Fruit fly (Drosophila melanogaster) whole organism, embryonic: ENCODE data around the gene Srr.

ENCODE experiments used
- Bteb2 ChIP-seq: fragments of 200-800 bp; sonication (Bioruptor generic); optimal IDR thresholded peaks from 2 replicates; lab custom pipeline; 2016; ENCODE audit warnings: missing biosample characterization, missing genetic modification characterization
- CG10267 ChIP-seq: fragments of 200-800 bp; sonication (Bioruptor generic); optimal IDR thresholded peaks from 2 replicates; lab custom pipeline; 2018; ENCODE audit warnings: missing biosample characterization, mild to moderate bottlenecking, missing genetic modification characterization, moderate library complexity
- CG10543 ChIP-seq: fragments of 200-800 bp; sonication (Bioruptor generic); optimal IDR thresholded peaks from 3 replicates; lab custom pipeline; 2017; ENCODE audit warnings: missing biosample characterization, mild to moderate bottlenecking, missing genetic modification characterization, moderate library complexity
- CG11085 ChIP-seq: fragments of 200-800 bp; sonication (Bioruptor generic); IDR thresholded peaks from 2 replicates; pipeline ENCODE4 v1.3.6; 2022; ENCODE audit warnings: missing biosample characterization, missing genetic modification characterization
- CG11504 ChIP-seq: fragments of 200-800 bp; sonication (Bioruptor generic); optimal IDR thresholded peaks from 3 replicates; lab custom pipeline; 2019; ENCODE audit warnings: missing biosample characterization, mild to moderate bottlenecking, missing genetic modification characterization, moderate library complexity
- CG12219 ChIP-seq: fragments of 200-800 bp; sonication (Bioruptor generic); optimal IDR thresholded peaks from 3 replicates; lab custom pipeline; 2018; ENCODE audit warnings: missing biosample characterization, mild to moderate bottlenecking, missing genetic modification characterization
- CG1233 ChIP-seq: fragments of 200-800 bp; sonication (Bioruptor generic); optimal IDR thresholded peaks from 4 replicates; lab custom pipeline; 2018; ENCODE audit warnings: missing biosample characterization, mild to moderate bottlenecking, missing genetic modification characterization
- CG14441 ChIP-seq: fragments of 200-800 bp; sonication (Bioruptor generic); IDR thresholded peaks from 2 replicates; pipeline ENCODE4 v1.3.6; 2022; ENCODE audit warnings: missing biosample characterization, missing genetic modification characterization
- CG33213 ChIP-seq: fragments of 200-800 bp; sonication (Bioruptor generic); optimal IDR thresholded peaks from 3 replicates; lab custom pipeline; 2016; ENCODE audit warnings: missing biosample characterization, missing genetic modification characterization
- CG4328 ChIP-seq: fragments of 200-800 bp; sonication (Bioruptor generic); optimal IDR thresholded peaks from 3 replicates; lab custom pipeline; 2017; ENCODE audit warnings: missing biosample characterization, missing genetic modification reagents, missing genetic modification characterization
- CG6689 ChIP-seq: fragments of 200-800 bp; sonication (Bioruptor generic); IDR thresholded peaks from 2 replicates; pipeline ENCODE4 v1.3.6; 2022; ENCODE audit warnings: missing biosample characterization, missing genetic modification characterization
- CG7839 ChIP-seq: fragments of 200-800 bp; sonication (Bioruptor generic); optimal IDR thresholded peaks from 3 replicates; lab custom pipeline; 2018; ENCODE audit warnings: missing biosample characterization, mild to moderate bottlenecking, missing genetic modification characterization, moderate library complexity
- CG7963 ChIP-seq: fragments of 200-800 bp; sonication (Bioruptor generic); IDR thresholded peaks from 3 replicates; pipeline ENCODE4 v1.3.6; 2022; ENCODE audit warnings: missing biosample characterization, missing genetic modification characterization; ENCODE audit not compliant: partially characterized antibody
- CG8281 ChIP-seq: fragments of 200-800 bp; sonication (Bioruptor generic); optimal IDR thresholded peaks from 2 replicates; lab custom pipeline; 2018; ENCODE audit warnings: missing biosample characterization, mild to moderate bottlenecking, missing genetic modification characterization, moderate library complexity
- CG8290 ChIP-seq, 3 experiments: fragments of 200-800 bp; sonication (Bioruptor generic); optimal IDR thresholded peaks; 2 replicates each; lab custom pipeline; 2016 to 2019; ENCODE audit warnings: missing biosample characterization in 3 of 3, missing genetic modification characterization in 3 of 3, mild to moderate bottlenecking in 2 of 3, moderate library complexity in 1 of 3
- CG9215 ChIP-seq: fragments of 200-800 bp; sonication (Bioruptor generic); IDR thresholded peaks from 2 replicates; pipeline ENCODE4 v1.3.6; 2022; ENCODE audit warnings: missing biosample characterization, missing genetic modification characterization
- CG9727 ChIP-seq: fragments of 200-800 bp; sonication (Bioruptor generic); optimal IDR thresholded peaks from 3 replicates; lab custom pipeline; 2017; ENCODE audit warnings: missing biosample characterization, mild to moderate bottlenecking, missing genetic modification characterization
- CrebB ChIP-seq: fragments of 200-800 bp; sonication (Bioruptor generic); optimal IDR thresholded peaks from 3 replicates; lab custom pipeline; 2018; ENCODE audit warnings: missing biosample characterization, mild to moderate bottlenecking, missing genetic modification characterization
- Gug ChIP-seq: fragments of 200-800 bp; sonication (Bioruptor generic); IDR thresholded peaks from 4 replicates; pipeline ENCODE4 v1.3.6; 2022; ENCODE audit warnings: missing biosample characterization, missing genetic modification characterization
- HLH54F ChIP-seq: fragments of 200-800 bp; sonication (Bioruptor generic); optimal IDR thresholded peaks from 3 replicates; lab custom pipeline; 2016; ENCODE audit warnings: missing biosample characterization, missing genetic modification characterization
- Hmr ChIP-seq: fragments of 200-800 bp; sonication (Bioruptor generic); optimal IDR thresholded peaks from 3 replicates; lab custom pipeline; 2017; ENCODE audit warnings: mild to moderate bottlenecking, missing biosample characterization, missing genetic modification reagents, missing genetic modification characterization
- Hr51 ChIP-seq, 2 experiments: fragments of 200-800 bp; sonication (Bioruptor generic); optimal IDR thresholded peaks; 2 replicates in 1 of 2; 3 replicates in 1 of 2; lab custom pipeline; 2016 to 2018; ENCODE audit warnings: missing biosample characterization in 2 of 2, missing genetic modification characterization in 2 of 2, mild to moderate bottlenecking in 1 of 2, moderate library complexity in 1 of 2
- Nf-YB ChIP-seq: fragments of 200-800 bp; sonication (Bioruptor generic); optimal IDR thresholded peaks from 3 replicates; lab custom pipeline; 2019; ENCODE audit warnings: missing biosample characterization, mild to moderate bottlenecking, missing genetic modification characterization, moderate library complexity
- Ravus ChIP-seq: fragments of 200-800 bp; sonication (Bioruptor generic); IDR thresholded peaks from 2 replicates; pipeline ENCODE4 v1.3.6; 2022; ENCODE audit warnings: missing biosample characterization, missing genetic modification characterization
- Rx ChIP-seq: fragments of 200-800 bp; sonication (Bioruptor generic); IDR thresholded peaks from 2 replicates; pipeline ENCODE4 v1.3.6; 2022; ENCODE audit warnings: missing biosample characterization, missing genetic modification characterization
- Sox100B ChIP-seq: fragments of 200-800 bp; sonication (Bioruptor generic); optimal IDR thresholded peaks from 3 replicates; lab custom pipeline; 2018; ENCODE audit warnings: missing biosample characterization, mild to moderate bottlenecking, missing genetic modification characterization
- Taf1 ChIP-seq: fragments of 200-800 bp; sonication (Bioruptor generic); IDR thresholded peaks from 2 replicates; pipeline ENCODE4 v1.3.6; 2022; ENCODE audit warnings: missing biosample characterization, missing genetic modification characterization
- az2 ChIP-seq: fragments of 200-800 bp; sonication (Bioruptor generic); optimal IDR thresholded peaks from 3 replicates; lab custom pipeline; 2016; ENCODE audit warnings: missing biosample characterization, missing genetic modification characterization
- bsh ChIP-seq, 2 experiments: fragments of 200-800 bp; sonication (Bioruptor generic); optimal IDR thresholded peaks; 2 replicates each; lab custom pipeline; 2017 to 2018; ENCODE audit warnings: mild to moderate bottlenecking in 2 of 2, missing biosample characterization in 2 of 2, missing genetic modification characterization in 2 of 2, moderate library complexity in 1 of 2
- crol ChIP-seq: fragments of 200-800 bp; sonication (Bioruptor generic); IDR thresholded peaks from 2 replicates; pipeline ENCODE4 v1.3.6; 2022; ENCODE audit warnings: missing biosample characterization, missing genetic modification characterization
- cwo ChIP-seq: fragments of 200-800 bp; sonication (Bioruptor generic); optimal IDR thresholded peaks from 3 replicates; lab custom pipeline; 2017; ENCODE audit warnings: missing biosample characterization, missing genetic modification characterization, mild to moderate bottlenecking, moderate library complexity, missing genetic modification reagents
- dm ChIP-seq: fragments of 200-800 bp; sonication (Bioruptor generic); optimal IDR thresholded peaks from 3 replicates; lab custom pipeline; 2016; ENCODE audit warnings: missing biosample characterization, missing genetic modification characterization
- exex ChIP-seq: fragments of 200-800 bp; sonication (Bioruptor generic); optimal IDR thresholded peaks from 4 replicates; lab custom pipeline; 2018; ENCODE audit warnings: missing biosample characterization, mild to moderate bottlenecking, missing genetic modification characterization, moderate library complexity
- ftz-f1 ChIP-seq: fragments of 200-800 bp; sonication (Bioruptor generic); optimal IDR thresholded peaks from 2 replicates; lab custom pipeline; 2016; ENCODE audit warnings: missing biosample characterization, missing genetic modification characterization
- gem ChIP-seq: fragments of 200-800 bp; sonication (Bioruptor generic); optimal IDR thresholded peaks from 2 replicates; lab custom pipeline; 2019; ENCODE audit warnings: missing biosample characterization, mild to moderate bottlenecking, missing genetic modification characterization, moderate library complexity
- ind ChIP-seq: fragments of 200-800 bp; sonication (Bioruptor generic); optimal IDR thresholded peaks from 3 replicates; lab custom pipeline; 2016; ENCODE audit warnings: missing biosample characterization, missing genetic modification characterization
- kni ChIP-seq: fragments of 200-800 bp; sonication (Bioruptor generic); optimal IDR thresholded peaks from 3 replicates; lab custom pipeline; 2017; ENCODE audit warnings: mild to moderate bottlenecking, missing biosample characterization, missing genetic modification reagents, missing genetic modification characterization
- mam ChIP-seq: fragments of 200-800 bp; sonication (Bioruptor generic); optimal IDR thresholded peaks from 3 replicates; lab custom pipeline; 2016; ENCODE audit warnings: missing biosample characterization, missing genetic modification characterization
- psq ChIP-seq: fragments of 200-800 bp; sonication (Bioruptor generic); optimal IDR thresholded peaks from 2 replicates; lab custom pipeline; 2017; ENCODE audit warnings: missing biosample characterization, missing genetic modification characterization
- ranshi ChIP-seq: fragments of 200-800 bp; sonication (Bioruptor generic); IDR thresholded peaks from 2 replicates; pipeline ENCODE4 v1.3.6; 2022; ENCODE audit warnings: missing biosample characterization, missing genetic modification characterization
- repo ChIP-seq: fragments of 200-800 bp; sonication (Bioruptor generic); optimal IDR thresholded peaks from 2 replicates; lab custom pipeline; 2016; ENCODE audit warnings: missing biosample characterization, missing genetic modification characterization
- sd ChIP-seq: fragments of 200-800 bp; sonication (Bioruptor generic); optimal IDR thresholded peaks from 3 replicates; lab custom pipeline; 2018; ENCODE audit warnings: missing biosample characterization, mild to moderate bottlenecking, missing genetic modification characterization, moderate library complexity
- sens ChIP-seq: fragments of 200-800 bp; sonication (Bioruptor generic); peaks from one replicate; lab custom pipeline; 2016; ENCODE audit warnings: missing biosample characterization, missing genetic modification characterization
- slp2 ChIP-seq: fragments of 200-800 bp; sonication (Bioruptor generic); optimal IDR thresholded peaks from 2 replicates; lab custom pipeline; 2016; ENCODE audit warnings: missing biosample characterization, missing genetic modification characterization
- sug ChIP-seq: fragments of 200-800 bp; optimal IDR thresholded peaks from 2 replicates; lab custom pipeline; 2019; ENCODE audit warnings: missing biosample characterization, mild to moderate bottlenecking, missing genetic modification characterization, moderate library complexity
- trh ChIP-seq: fragments of 200-800 bp; sonication (Bioruptor generic); optimal IDR thresholded peaks from 2 replicates; lab custom pipeline; 2016; ENCODE audit warnings: missing biosample characterization, missing genetic modification characterization
- zen ChIP-seq: fragments of 200-800 bp; sonication (Bioruptor generic); optimal IDR thresholded peaks from 3 replicates; lab custom pipeline; 2018; ENCODE audit warnings: missing biosample characterization, mild to moderate bottlenecking, missing genetic modification characterization, moderate library complexity

The Srr gene

dm6 chr3R:9339176-9340075 lies 25.8 kb upstream of the Srr start (continued):
- TF ChIP-seq Gug = no peak; the same call in 3 of the 4 replicates
- peak; percentile 98 for TF ChIP-seq sens
- no peak for TF ChIP-seq repo
- TF ChIP-seq exex (tag; lab: Kevin White, UChicago) = peak; percentile 46
- TF ChIP-seq CG7839 (tag; lab: Kevin White, UChicago) = peak; percentile 77
- peak; percentile 11 for TF ChIP-seq CG33213
- TF ChIP-seq Sox100B = peak; percentile 78
- no peak for TF ChIP-seq CG11085 (GFP tag; lab: Robert Waterston, UW)
- peak; percentile 60 for TF ChIP-seq sd (tag; lab: Kevin White, UChicago)
- peak; percentile 69 for TF ChIP-seq CG10267 (tag; lab: Kevin White, UChicago)
- TF ChIP-seq bsh (GFP tag; optimal IDR thresholded peaks at IDR 0.05; lab: Kevin White, UChicago) = peak; percentile 52 to 82
- TF ChIP-seq cwo (GFP tag; lab: Kevin White, UChicago) = peak; percentile 36
- TF ChIP-seq ranshi (GFP tag; lab: Robert Waterston, UW) = peak; percentile 47; the same call in 1 of the 2 replicates
- no peak for TF ChIP-seq HLH54F (GFP tag; lab: Kevin White, UChicago)
- TF ChIP-seq CG7963 (GFP tag; lab: Robert Waterston, UW) = no peak
- TF ChIP-seq CG9727 (GFP tag; lab: Kevin White, UChicago) = peak; percentile 76
- peak; percentile 59 for TF ChIP-seq zen
- peak; percentile 76 for TF ChIP-seq CG11504 (tag; lab: Kevin White, UChicago)
- TF ChIP-seq ftz-f1 (GFP tag; lab: Kevin White, UChicago) = peak; percentile 47
- TF ChIP-seq CG4328 = peak; percentile 5
- peak; percentile 37 for TF ChIP-seq Hmr (GFP tag; lab: Kevin White, UChicago)
- TF ChIP-seq Nf-YB (GFP tag; lab: Kevin White, UChicago) = peak; percentile 48
- no peak for TF ChIP-seq CG14441
- TF ChIP-seq CG12219 (GFP tag; lab: Kevin White, UChicago) = peak; percentile 25
- peak; percentile 87 for TF ChIP-seq gem
- peak; percentile 70 for TF ChIP-seq sug (tag; lab: Kevin White, UChicago)
- TF ChIP-seq Hr51 (GFP tag; optimal IDR thresholded peaks at IDR 0.05; lab: Kevin White, UChicago) = peak in 1 of 2 experiments; percentile 70
- peak; percentile 54 for TF ChIP-seq az2 (GFP tag; lab: Kevin White, UChicago)
- TF ChIP-seq CG10543 (GFP tag; lab: Kevin White, UChicago) = peak; percentile 56
- TF ChIP-seq Ravus = no peak
- no peak for TF ChIP-seq CrebB (tag; lab: Kevin White, UChicago)
- TF ChIP-seq Taf1 (GFP tag; lab: Robert Waterston, UW) = 0 out of 2 replicates have a peak, but pooled peaks have one; percentile 21
- TF ChIP-seq crol (GFP tag; lab: Robert Waterston, UW) = peak; percentile 69
- peak; percentile 6 for TF ChIP-seq mam (GFP tag; lab: Kevin White, UChicago)
- TF ChIP-seq CG6689 (GFP tag; lab: Robert Waterston, UW) = peak; percentile 50; the same call in 1 of the 2 replicates
- TF ChIP-seq CG1233 (GFP tag; lab: Kevin White, UChicago) = peak; percentile 36
- no peak for TF ChIP-seq trh (GFP tag; lab: Kevin White, UChicago)
- peak; percentile 28 for TF ChIP-seq Bteb2 (GFP tag; lab: Kevin White, UChicago)
- peak; percentile 14 for TF ChIP-seq slp2 (GFP tag; lab: Kevin White, UChicago)
- peak; percentile 90 for TF ChIP-seq kni (GFP tag; lab: Kevin White, UChicago)
- TF ChIP-seq CG9215 (GFP tag; lab: Robert Waterston, UW) = no peak
- TF ChIP-seq psq (GFP tag; lab: Kevin White, UChicago) = no peak
- TF ChIP-seq ind (GFP tag; lab: Kevin White, UChicago) = peak; percentile 17
- TF ChIP-seq dm = no peak
- no peak for TF ChIP-seq Rx (GFP tag; lab: Robert Waterston, UW)
- TF ChIP-seq CG8281 (tag; lab: Kevin White, UChicago) = peak; percentile 36
- no peak for TF ChIP-seq CG8290 (GFP tag; optimal IDR thresholded peaks at IDR 0.05; lab: Kevin White, UChicago)
- TF ChIP-seq CG8290 (tag; optimal IDR thresholded peaks at IDR 0.05; lab: Kevin White, UChicago) = peak in 1 of 2 experiments; percentile 31
